Worm (Caenorhabditis elegans) whole organism, L2 larva: ENCODE data around the gene ncx-3.

Experiments
- C34F6.9 ChIP-seq: fragments of 150-350 bp; optimal IDR thresholded peaks from 2 replicates; lab custom pipeline; 2014; ENCODE audit warnings: missing biosample characterization, missing genetic modification characterization
- F13H6.1 ChIP-seq: sonication (generic microtip); optimal IDR thresholded peaks from 2 replicates; lab custom pipeline; 2016; ENCODE audit warnings: missing genetic modification characterization, missing compliant biosample characterization
- R02D3.7 ChIP-seq: fragments of 150-350 bp; optimal IDR thresholded peaks from 2 replicates; lab custom pipeline; 2014; ENCODE audit warnings: missing biosample characterization, missing genetic modification characterization
- Y55F3AM.14 ChIP-seq: fragments of 200-800 bp; sonication (Bioruptor generic); optimal IDR thresholded peaks from 2 replicates; lab custom pipeline; 2018; ENCODE audit warnings: mild to moderate bottlenecking, missing genetic modification characterization, missing compliant biosample characterization
- alr-1 ChIP-seq: fragments of 150-350 bp; optimal IDR thresholded peaks from 2 replicates; lab custom pipeline; 2014; ENCODE audit warnings: missing biosample characterization, missing genetic modification characterization
- ama-1 ChIP-seq: fragments of 150-350 bp; optimal IDR thresholded peaks from 2 replicates; lab custom pipeline; 2018; ENCODE audit warnings: inconsistent platforms
- blmp-1 ChIP-seq: sonication (generic microtip); optimal IDR thresholded peaks from 2 replicates; lab custom pipeline; 2017; ENCODE audit warnings: missing genetic modification characterization, mild to moderate bottlenecking, missing compliant biosample characterization, antibody characterized with exemption, moderate library complexity; ENCODE audit not compliant: insufficient read depth
- ceh-16 ChIP-seq: fragments of 150-350 bp; optimal IDR thresholded peaks from 2 replicates; lab custom pipeline; 2014; ENCODE audit warnings: missing biosample characterization, missing genetic modification characterization
- ceh-82 ChIP-seq: fragments of 150-350 bp; optimal IDR thresholded peaks from 2 replicates; lab custom pipeline; 2014; ENCODE audit warnings: missing biosample characterization, missing genetic modification characterization
- crh-2 ChIP-seq: sonication (generic microtip); optimal IDR thresholded peaks from 2 replicates; lab custom pipeline; 2017; ENCODE audit warnings: missing biosample characterization, missing genetic modification characterization
- dmd-4 ChIP-seq: sonication (generic microtip); optimal IDR thresholded peaks from 2 replicates; lab custom pipeline; 2017; ENCODE audit warnings: missing biosample characterization, missing genetic modification characterization
- elt-1 ChIP-seq: fragments of 150-350 bp; optimal IDR thresholded peaks from 2 replicates; lab custom pipeline; 2014; ENCODE audit warnings: missing biosample characterization, missing genetic modification characterization
- fos-1 ChIP-seq: fragments of 150-350 bp; optimal IDR thresholded peaks from 2 replicates; lab custom pipeline; 2014; ENCODE audit warnings: missing biosample characterization, missing genetic modification characterization
- gmeb-1 ChIP-seq: fragments of 150-350 bp; optimal IDR thresholded peaks from 2 replicates; lab custom pipeline; 2014; ENCODE audit warnings: missing biosample characterization, missing genetic modification characterization
- lin-11 ChIP-seq: fragments of 150-350 bp; sonication (generic microtip); optimal IDR thresholded peaks from 2 replicates; lab custom pipeline; 2014; ENCODE audit warnings: missing biosample characterization, missing genetic modification characterization, inconsistent platforms, mixed read lengths
- lin-13 ChIP-seq: fragments of 150-350 bp; optimal IDR thresholded peaks from 2 replicates; lab custom pipeline; 2014; ENCODE audit warnings: missing biosample characterization, missing genetic modification reagents, missing genetic modification characterization
- lin-39 ChIP-seq: fragments of 150-350 bp; optimal IDR thresholded peaks from 2 replicates; lab custom pipeline; 2014; ENCODE audit warnings: missing biosample characterization, missing genetic modification reagents, missing genetic modification characterization
- lsy-2 ChIP-seq, 2 experiments: fragments of 150-350 bp in 1 of 2; sonication (generic microtip) in 1 of 2; optimal IDR thresholded peaks; 2 replicates each; lab custom pipeline; 2014 to 2017; ENCODE audit warnings: missing biosample characterization in 2 of 2, missing genetic modification characterization in 2 of 2
- mab-5 ChIP-seq: fragments of 150-350 bp; optimal IDR thresholded peaks from 2 replicates; lab custom pipeline; 2014; ENCODE audit warnings: missing biosample characterization, missing genetic modification characterization
- mbf-1 ChIP-seq: sonication (generic microtip); optimal IDR thresholded peaks from 2 replicates; lab custom pipeline; 2017; ENCODE audit warnings: missing biosample characterization, missing genetic modification characterization
- mdl-1 ChIP-seq, 2 experiments: fragments of 150-350 bp in 1 of 2; sonication (generic microtip) in 1 of 2; optimal IDR thresholded peaks; 2 replicates each; lab custom pipeline; 2017; ENCODE audit warnings: missing biosample characterization in 2 of 2, missing genetic modification characterization in 2 of 2
- nhr-10 ChIP-seq: sonication (generic microtip); optimal IDR thresholded peaks from 2 replicates; lab custom pipeline; 2017; ENCODE audit warnings: missing biosample characterization, missing genetic modification characterization
- nhr-11 ChIP-seq: fragments of 150-350 bp; optimal IDR thresholded peaks from 2 replicates; lab custom pipeline; 2014; ENCODE audit warnings: missing biosample characterization, missing genetic modification characterization
- nhr-12 ChIP-seq: fragments of 150-350 bp; optimal IDR thresholded peaks from 2 replicates; lab custom pipeline; 2014; ENCODE audit warnings: missing biosample characterization, missing genetic modification characterization
- nhr-129 ChIP-seq: fragments of 150-350 bp; optimal IDR thresholded peaks from 2 replicates; lab custom pipeline; 2014; ENCODE audit warnings: missing biosample characterization, missing genetic modification characterization
- nhr-21 ChIP-seq: fragments of 150-350 bp; optimal IDR thresholded peaks from 2 replicates; lab custom pipeline; 2014; ENCODE audit warnings: missing biosample characterization, missing genetic modification characterization
- nhr-23 ChIP-seq: fragments of 150-350 bp; optimal IDR thresholded peaks from 2 replicates; lab custom pipeline; 2014; ENCODE audit warnings: missing biosample characterization, missing genetic modification reagents, missing genetic modification characterization
- nhr-25 ChIP-seq: fragments of 150-350 bp; sonication (generic microtip); optimal IDR thresholded peaks from 3 replicates; lab custom pipeline; 2014; ENCODE audit warnings: missing biosample characterization, missing genetic modification characterization
- nhr-6 ChIP-seq: fragments of 150-350 bp; optimal IDR thresholded peaks from 2 replicates; lab custom pipeline; 2014; ENCODE audit warnings: missing biosample characterization, missing genetic modification characterization
- peb-1 ChIP-seq: fragments of 150-350 bp; optimal IDR thresholded peaks from 2 replicates; lab custom pipeline; 2014; ENCODE audit warnings: missing biosample characterization, missing genetic modification characterization
- sem-4 ChIP-seq: fragments of 150-350 bp; optimal IDR thresholded peaks from 2 replicates; lab custom pipeline; 2014; ENCODE audit warnings: missing biosample characterization, missing genetic modification reagents, missing genetic modification characterization
- sma-3 ChIP-seq: sonication (generic microtip); optimal IDR thresholded peaks from 2 replicates; lab custom pipeline; 2016; ENCODE audit warnings: missing genetic modification reagents, missing genetic modification characterization, missing compliant biosample characterization
- sma-9 ChIP-seq, 2 experiments: fragments of 150-350 bp in 1 of 2; sonication (generic microtip) in 1 of 2; optimal IDR thresholded peaks; 2 replicates each; lab custom pipeline; 2014 to 2016; ENCODE audit warnings: missing genetic modification characterization in 2 of 2, mild to moderate bottlenecking in 1 of 2, missing biosample characterization in 1 of 2, missing compliant biosample characterization in 1 of 2, missing genetic modification reagents in 1 of 2, moderate library complexity in 1 of 2
- snpc-4 ChIP-seq: fragments of 150-350 bp; optimal IDR thresholded peaks from 2 replicates; lab custom pipeline; 2014; ENCODE audit warnings: missing biosample characterization, missing genetic modification characterization
- unc-39 ChIP-seq: fragments of 150-350 bp; optimal IDR thresholded peaks from 2 replicates; lab custom pipeline; 2014; ENCODE audit warnings: missing biosample characterization, missing genetic modification characterization
- unc-55 ChIP-seq: fragments of 150-350 bp; sonication (generic microtip); optimal IDR thresholded peaks from 3 replicates; lab custom pipeline; 2014; ENCODE audit warnings: missing biosample characterization, missing genetic modification reagents, missing genetic modification characterization
- unc-62 ChIP-seq: fragments of 150-350 bp; optimal IDR thresholded peaks from 2 replicates; lab custom pipeline; 2014; ENCODE audit warnings: missing biosample characterization, missing genetic modification reagents, missing genetic modification characterization
- zag-1 ChIP-seq: fragments of 150-350 bp; optimal IDR thresholded peaks from 2 replicates; lab custom pipeline; 2014; ENCODE audit warnings: missing biosample characterization, missing genetic modification characterization
- ztf-1 ChIP-seq: fragments of 200-800 bp; sonication (Bioruptor generic); conservative IDR thresholded peaks from 2 replicates; pipeline ENCODE4 v1.3.6; 2022; ENCODE audit warnings: missing genetic modification characterization, missing compliant biosample characterization
- ztf-11 ChIP-seq: sonication (generic microtip); optimal IDR thresholded peaks from 2 replicates; lab custom pipeline; 2017; ENCODE audit warnings: missing biosample characterization, missing genetic modification characterization
- ztf-4 ChIP-seq: fragments of 150-350 bp; optimal IDR thresholded peaks from 2 replicates; lab custom pipeline; 2014; ENCODE audit warnings: missing biosample characterization, missing genetic modification characterization

The ncx-3 gene

ce11 chrIV:10734527-10735436 lies 18.3 kb downstream of the ncx-3 start, which contains the start of the genes orc-5 and cyb-1:
Gene orc-5, minus strand, starts transcription at chrIV:10734588.
Gene cyb-1, plus strand, starts transcription at chrIV:10735216.
- TF ChIP-seq sem-4 = peak; percentile 25
- TF ChIP-seq nhr-6 (tag; lab: Kevin White, UChicago) = peak; percentile 72
- TF ChIP-seq lin-39 (tag; lab: Kevin White, UChicago) = no peak
- TF ChIP-seq blmp-1 (tag; lab: Kevin White, UChicago) = peak; percentile 9
- TF ChIP-seq snpc-4 (tag; lab: Kevin White, UChicago) = peak; percentile 31
- no peak for TF ChIP-seq ztf-1 (GFP tag; lab: Robert Waterston, UW)
- TF ChIP-seq nhr-10 (tag; lab: Kevin White, UChicago) = no peak
- TF ChIP-seq elt-1 = no peak
- peak; percentile 42 for TF ChIP-seq sma-3 (GFP tag; lab: Kevin White, UChicago)
- TF ChIP-seq nhr-21 = peak; percentile 33
- no peak for TF ChIP-seq F13H6.1 (tag; lab: Kevin White, UChicago)
- no peak for TF ChIP-seq Y55F3AM.14 (GFP tag; lab: Kevin White, UChicago)
- TF ChIP-seq mab-5 (tag; lab: Kevin White, UChicago) = peak; percentile 59
- no peak for TF ChIP-seq alr-1 (tag; lab: Kevin White, UChicago)
- peak in 1 of 2 experiments; percentile 89 for TF ChIP-seq lsy-2 (tag; optimal IDR thresholded peaks at IDR 0.05; lab: Kevin White, UChicago)
- no peak for TF ChIP-seq dmd-4 (tag; lab: Kevin White, UChicago)
- no peak for TF ChIP-seq lin-13 (GFP tag; lab: Kevin White, UChicago)
- TF ChIP-seq C34F6.9 (tag; lab: Kevin White, UChicago) = peak; percentile 77
- no peak for TF ChIP-seq zag-1 (tag; lab: Kevin White, UChicago)
- peak; percentile 81 for TF ChIP-seq nhr-129
- peak; percentile 93 for TF ChIP-seq unc-55
- no peak for TF ChIP-seq unc-39
- TF ChIP-seq ztf-4 = peak; percentile 42
- TF ChIP-seq fos-1 (tag; lab: Kevin White, UChicago) = peak; percentile 5
- TF ChIP-seq nhr-25 (tag; lab: Kevin White, UChicago) = peak; percentile 67
- no peak for TF ChIP-seq ama-1 (lab: Kevin White, UChicago)
- no peak for TF ChIP-seq peb-1 (tag; lab: Kevin White, UChicago)
- no peak for TF ChIP-seq unc-62 (GFP tag; lab: Kevin White, UChicago)
- peak; percentile 88 for TF ChIP-seq crh-2 (tag; lab: Kevin White, UChicago)
- TF ChIP-seq R02D3.7 (tag; lab: Kevin White, UChicago) = no peak
- peak; percentile 78 for TF ChIP-seq sma-9 (GFP tag; optimal IDR thresholded peaks at IDR 0.05; lab: Kevin White, UChicago)
- TF ChIP-seq sma-9 (tag; optimal IDR thresholded peaks at IDR 0.05; lab: Kevin White, UChicago) = no peak
- TF ChIP-seq nhr-11 (tag; lab: Kevin White, UChicago) = no peak
- TF ChIP-seq ceh-16 = no peak
- TF ChIP-seq mbf-1 (tag; lab: Kevin White, UChicago) = no peak
- TF ChIP-seq gmeb-1 (tag; lab: Kevin White, UChicago) = peak; percentile 98
- peak; percentile 59 for TF ChIP-seq lin-11 (tag; lab: Kevin White, UChicago)
- no peak for TF ChIP-seq nhr-23 (tag; lab: Kevin White, UChicago)
- peak in 1 of 2 experiments; percentile 19 for TF ChIP-seq mdl-1 (tag; optimal IDR thresholded peaks at IDR 0.05; lab: Kevin White, UChicago)
- no peak for TF ChIP-seq ztf-11
- no peak for TF ChIP-seq nhr-12 (tag; lab: Kevin White, UChicago)
- peak; percentile 14 for TF ChIP-seq ceh-82 (tag; lab: Kevin White, UChicago)

- no peak for TF ChIP-seq lin-13 (GFP tag; lab: Kevin White, UChicago)
- peak; percentile 76 for TF ChIP-seq nhr-25 (tag; lab: Kevin White, UChicago)
Observed at ce11 chrIV:10737011-10737553, 20.6 kb downstream of the ncx-3 start, which contains the start of gene grl-21. Gene grl-21, plus strand, starts transcription at chrIV:10737474.
